Fruit fly (Drosophila melanogaster) whole organism, embryonic: ENCODE measurements around the gene Nrd1.

Source experiments
- ATbp ChIP-seq: fragments of 200-800 bp; sonication (Bioruptor generic); optimal IDR thresholded peaks from 2 replicates; lab custom pipeline; 2017; ENCODE audit warnings: missing biosample characterization, mild to moderate bottlenecking, missing genetic modification characterization, missing genetic modification reagents
- CG1024 ChIP-seq: fragments of 200-800 bp; sonication (Bioruptor generic); IDR thresholded peaks from 2 replicates; pipeline ENCODE4 v1.3.6; 2022; ENCODE audit warnings: missing biosample characterization, missing genetic modification characterization
- CG10366 ChIP-seq: fragments of 200-800 bp; sonication (Bioruptor generic); IDR thresholded peaks from 2 replicates; pipeline ENCODE4 v1.3.6; 2022; ENCODE audit warnings: missing biosample characterization, missing genetic modification characterization
- CG10959 ChIP-seq: fragments of 200-800 bp; sonication (Bioruptor generic); IDR thresholded peaks from 2 replicates; pipeline ENCODE4 v1.3.6; 2022; ENCODE audit warnings: missing biosample characterization, missing genetic modification characterization
- CG10979 ChIP-seq: fragments of 200-800 bp; sonication (Bioruptor generic); optimal IDR thresholded peaks from 2 replicates; lab custom pipeline; 2018; ENCODE audit warnings: missing biosample characterization, mild to moderate bottlenecking, missing genetic modification characterization, moderate library complexity
- CG11560 ChIP-seq: fragments of 200-800 bp; sonication (Bioruptor generic); IDR thresholded peaks from 3 replicates; pipeline ENCODE4 v1.3.6; 2022; ENCODE audit warnings: missing biosample characterization, missing genetic modification characterization
- CG12071 ChIP-seq: fragments of 200-800 bp; sonication (Bioruptor generic); optimal IDR thresholded peaks from 3 replicates; lab custom pipeline; 2018; ENCODE audit warnings: missing biosample characterization, mild to moderate bottlenecking, missing genetic modification characterization
- CG12219 ChIP-seq: fragments of 200-800 bp; sonication (Bioruptor generic); optimal IDR thresholded peaks from 3 replicates; lab custom pipeline; 2018; ENCODE audit warnings: missing biosample characterization, mild to moderate bottlenecking, missing genetic modification characterization
- CG12391 ChIP-seq: fragments of 200-800 bp; sonication (Bioruptor generic); optimal IDR thresholded peaks from 3 replicates; lab custom pipeline; 2018; ENCODE audit warnings: missing biosample characterization, mild to moderate bottlenecking, missing genetic modification characterization, moderate library complexity
- CG14050 ChIP-seq: fragments of 200-800 bp; sonication (Bioruptor generic); IDR thresholded peaks from 3 replicates; pipeline ENCODE4 v1.3.6; 2022; ENCODE audit warnings: missing biosample characterization, missing genetic modification characterization
- CG15269 ChIP-seq: fragments of 200-800 bp; sonication (Bioruptor generic); optimal IDR thresholded peaks from 2 replicates; lab custom pipeline; 2018; ENCODE audit warnings: missing biosample characterization, mild to moderate bottlenecking, missing genetic modification characterization, moderate library complexity
- CG15696 ChIP-seq: fragments of 200-800 bp; sonication (Bioruptor generic); optimal IDR thresholded peaks from 2 replicates; lab custom pipeline; 2019; ENCODE audit warnings: missing biosample characterization, mild to moderate bottlenecking, missing genetic modification characterization, moderate library complexity
- CG1832 ChIP-seq: fragments of 200-800 bp; sonication (Bioruptor generic); optimal IDR thresholded peaks from 2 replicates; lab custom pipeline; 2017; ENCODE audit warnings: missing biosample characterization, mild to moderate bottlenecking, missing genetic modification characterization, inconsistent platforms
- CG18476 ChIP-seq: fragments of 200-800 bp; sonication (Bioruptor generic); optimal IDR thresholded peaks from 2 replicates; lab custom pipeline; 2016; ENCODE audit warnings: missing biosample characterization, mild to moderate bottlenecking, missing genetic modification characterization
- CG30431 ChIP-seq: fragments of 200-800 bp; sonication (Bioruptor generic); optimal IDR thresholded peaks from 2 replicates; lab custom pipeline; 2017; ENCODE audit warnings: missing biosample characterization, missing genetic modification characterization
- CG4360 ChIP-seq: fragments of 200-800 bp; sonication (Bioruptor generic); IDR thresholded peaks from 2 replicates; pipeline ENCODE4 v1.3.6; 2022; ENCODE audit warnings: missing biosample characterization, missing genetic modification characterization
- CG4617 ChIP-seq: fragments of 200-800 bp; sonication (Bioruptor generic); optimal IDR thresholded peaks from 3 replicates; lab custom pipeline; 2016; ENCODE audit warnings: missing biosample characterization, missing genetic modification characterization, borderline replicate concordance
- CG4820 ChIP-seq: fragments of 200-800 bp; sonication (Bioruptor generic); optimal IDR thresholded peaks from 3 replicates; lab custom pipeline; 2016; ENCODE audit warnings: missing biosample characterization, missing genetic modification characterization
- CG7786 ChIP-seq: fragments of 200-800 bp; sonication (Bioruptor generic); optimal IDR thresholded peaks from 2 replicates; lab custom pipeline; 2016; ENCODE audit warnings: missing biosample characterization, missing genetic modification characterization
- CG8944 ChIP-seq: fragments of 200-800 bp; sonication (Bioruptor generic); optimal IDR thresholded peaks from 3 replicates; lab custom pipeline; 2016; ENCODE audit warnings: missing biosample characterization, missing genetic modification characterization
- D ChIP-seq, 2 experiments: fragments of 200-800 bp in 1 of 2; fragments of >200 bp in 1 of 2; sonication (Bioruptor generic) in 1 of 2; optimal IDR thresholded peaks; 2 replicates in 1 of 2; 3 replicates in 1 of 2; lab custom pipeline; 2017; ENCODE audit warnings: mild to moderate bottlenecking in 1 of 2, missing biosample characterization in 1 of 2, missing genetic modification characterization in 1 of 2, missing genetic modification reagents in 1 of 2
- D19B ChIP-seq: fragments of 200-800 bp; sonication (Bioruptor generic); optimal IDR thresholded peaks from 2 replicates; lab custom pipeline; 2017; ENCODE audit warnings: missing biosample characterization, mild to moderate bottlenecking, missing genetic modification characterization
- E2f2 ChIP-seq: fragments of 200-800 bp; sonication (Bioruptor generic); IDR thresholded peaks from 2 replicates; pipeline ENCODE4 v1.3.6; 2022; ENCODE audit warnings: missing biosample characterization, missing genetic modification characterization
- Jarid2 ChIP-seq: fragments of 200-800 bp; sonication (Bioruptor generic); optimal IDR thresholded peaks from 3 replicates; lab custom pipeline; 2017; ENCODE audit warnings: mild to moderate bottlenecking, missing biosample characterization, missing genetic modification reagents, missing genetic modification characterization
- NC2α ChIP-seq: fragments of 200-800 bp; sonication (Bioruptor generic); optimal IDR thresholded peaks from 2 replicates; lab custom pipeline; 2016; ENCODE audit warnings: missing biosample characterization, missing genetic modification characterization
- Neu2 ChIP-seq: fragments of 200-800 bp; sonication (Bioruptor generic); optimal IDR thresholded peaks from 3 replicates; lab custom pipeline; 2016; ENCODE audit warnings: missing biosample characterization, missing genetic modification characterization, borderline replicate concordance
- Nf-YC ChIP-seq: fragments of 200-800 bp; optimal IDR thresholded peaks from 3 replicates; lab custom pipeline; 2019; ENCODE audit warnings: missing biosample characterization, mild to moderate bottlenecking, missing genetic modification characterization, moderate library complexity
- Pdp1 ChIP-seq, 2 experiments: fragments of 200-800 bp; sonication (Bioruptor generic); optimal IDR thresholded peaks; 3 replicates each; lab custom pipeline; 2016; ENCODE audit warnings: missing biosample characterization in 2 of 2, missing genetic modification characterization in 2 of 2, mild to moderate bottlenecking in 1 of 2, moderate library complexity in 1 of 2
- Poxn ChIP-seq: fragments of 200-800 bp; sonication (Bioruptor generic); IDR thresholded peaks from 2 replicates; pipeline ENCODE4 v1.3.6; 2022; ENCODE audit warnings: missing biosample characterization, missing genetic modification characterization
- Xbp1 ChIP-seq: fragments of 200-800 bp; sonication (Bioruptor generic); optimal IDR thresholded peaks from 3 replicates; lab custom pipeline; 2016; ENCODE audit warnings: missing biosample characterization, mild to moderate bottlenecking, missing genetic modification characterization
- ap ChIP-seq: fragments of 200-800 bp; sonication (Bioruptor generic); IDR thresholded peaks from 2 replicates; pipeline ENCODE4 v1.3.6; 2022; ENCODE audit warnings: missing biosample characterization, missing genetic modification characterization
- bigmax ChIP-seq: fragments of 200-800 bp; sonication (Bioruptor generic); optimal IDR thresholded peaks from 2 replicates; lab custom pipeline; 2018; ENCODE audit warnings: missing biosample characterization, mild to moderate bottlenecking, missing genetic modification characterization
- bowl ChIP-seq: fragments of 200-800 bp; sonication (Bioruptor generic); IDR thresholded peaks from 2 replicates; pipeline ENCODE4 v1.3.6; 2022; ENCODE audit warnings: missing biosample characterization, missing genetic modification characterization
- bsh ChIP-seq, 2 experiments: fragments of 200-800 bp; sonication (Bioruptor generic); optimal IDR thresholded peaks; 2 replicates each; lab custom pipeline; 2017 to 2018; ENCODE audit warnings: mild to moderate bottlenecking in 2 of 2, missing biosample characterization in 2 of 2, missing genetic modification characterization in 2 of 2, moderate library complexity in 1 of 2
- cato ChIP-seq: fragments of 200-800 bp; sonication (Bioruptor generic); optimal IDR thresholded peaks from 2 replicates; lab custom pipeline; 2016; ENCODE audit warnings: missing biosample characterization, missing genetic modification characterization, borderline replicate concordance
- fd64A ChIP-seq: fragments of 200-800 bp; sonication (Bioruptor generic); optimal IDR thresholded peaks from 3 replicates; lab custom pipeline; 2018; ENCODE audit warnings: missing biosample characterization, mild to moderate bottlenecking, missing genetic modification characterization
- fd96Cb ChIP-seq: fragments of 200-800 bp; sonication (Bioruptor generic); optimal IDR thresholded peaks from 2 replicates; lab custom pipeline; 2018; ENCODE audit warnings: missing biosample characterization, mild to moderate bottlenecking, missing genetic modification characterization, moderate library complexity
- gsb-n ChIP-seq: fragments of 200-800 bp; sonication (Bioruptor generic); optimal IDR thresholded peaks from 3 replicates; lab custom pipeline; 2018; ENCODE audit warnings: missing biosample characterization, mild to moderate bottlenecking, missing genetic modification characterization
- hbn ChIP-seq: fragments of 200-800 bp; sonication (Bioruptor generic); IDR thresholded peaks from 2 replicates; pipeline ENCODE4 v1.3.6; 2022; ENCODE audit warnings: missing biosample characterization, missing genetic modification characterization; ENCODE audit not compliant: partially characterized antibody
- inv ChIP-seq: fragments of 200-800 bp; sonication (Bioruptor generic); IDR thresholded peaks from 2 replicates; pipeline ENCODE4 v1.3.6; 2022; ENCODE audit warnings: missing biosample characterization, missing genetic modification characterization; ENCODE audit not compliant: partially characterized antibody
- nom ChIP-seq: fragments of 200-800 bp; sonication (Bioruptor generic); optimal IDR thresholded peaks from 2 replicates; lab custom pipeline; 2017; ENCODE audit warnings: missing biosample characterization, missing genetic modification characterization, mild to moderate bottlenecking, moderate library complexity, missing genetic modification reagents
- ro ChIP-seq: fragments of 200-800 bp; sonication (Bioruptor generic); IDR thresholded peaks from 2 replicates; pipeline ENCODE4 v1.3.6; 2022; ENCODE audit warnings: missing biosample characterization, missing genetic modification characterization
- sim ChIP-seq: fragments of 200-800 bp; sonication (Bioruptor generic); IDR thresholded peaks from 2 replicates; pipeline ENCODE4 v1.3.6; 2022; ENCODE audit warnings: missing biosample characterization, missing genetic modification characterization
- tll ChIP-seq, 2 experiments: fragments of 200-800 bp in 1 of 2; fragments of >200 bp in 1 of 2; sonication (Bioruptor generic) in 1 of 2; optimal IDR thresholded peaks; 2 replicates each; lab custom pipeline; 2017 to 2019; ENCODE audit warnings: missing biosample characterization in 2 of 2, missing genetic modification characterization in 2 of 2, mild to moderate bottlenecking in 1 of 2, moderate library complexity in 1 of 2
- ttk ChIP-seq: fragments of 200-800 bp; sonication (Bioruptor generic); IDR thresholded peaks from 2 replicates; pipeline ENCODE4 v2.1.2; 2022; ENCODE audit warnings: missing biosample characterization, missing genetic modification characterization
- twi ChIP-seq: fragments of 200-800 bp; optimal IDR thresholded peaks from 2 replicates; lab custom pipeline; 2019; ENCODE audit warnings: missing biosample characterization, mild to moderate bottlenecking, missing genetic modification characterization, moderate library complexity
- zfh1 ChIP-seq: fragments of 200-800 bp; sonication (Bioruptor generic); IDR thresholded peaks from 3 replicates; pipeline ENCODE4 v1.3.6; 2022; ENCODE audit warnings: missing biosample characterization, missing genetic modification characterization
- zfh2 ChIP-seq: fragments of 200-800 bp; sonication (Bioruptor generic); optimal IDR thresholded peaks from 2 replicates; lab custom pipeline; 2016; ENCODE audit warnings: missing biosample characterization, missing genetic modification characterization

The Nrd1 gene

DNA sequence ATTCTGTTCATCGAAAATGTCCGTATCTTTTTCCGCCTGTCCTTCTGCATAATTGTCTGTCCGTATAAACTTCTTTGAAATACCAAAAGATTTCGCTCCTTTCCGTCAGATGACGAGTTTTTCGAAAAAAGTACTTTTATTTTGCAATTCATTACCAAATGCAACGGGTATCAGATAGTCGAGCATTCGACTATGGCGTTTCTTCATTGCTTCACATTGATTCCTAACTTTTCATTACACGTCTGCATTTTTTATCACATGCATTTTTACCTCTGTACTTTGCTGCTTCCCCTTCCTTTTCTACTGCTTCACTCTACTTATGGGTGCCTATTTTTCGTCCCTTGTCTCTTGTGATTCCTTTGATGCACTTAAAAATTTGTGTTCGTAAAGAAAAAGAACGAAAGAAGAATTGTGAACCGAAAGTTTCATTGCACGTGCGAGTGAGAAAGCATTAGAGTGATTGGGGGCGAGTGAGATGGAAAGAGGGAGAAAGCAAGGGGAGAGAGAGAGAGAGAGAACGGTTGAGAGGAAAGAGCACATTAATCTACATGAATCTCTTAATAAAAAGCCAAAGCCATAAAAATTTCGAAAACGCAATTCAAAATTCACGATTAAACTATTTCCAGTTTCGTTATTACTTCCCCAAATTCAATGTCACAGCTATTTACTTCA is 40.2 kb downstream of the Nrd1 start (continued):
- TF ChIP-seq Nf-YC (no peak), CG15696 (tag; lab: Kevin White, UChicago) (no peak), hbn (GFP tag; lab: Robert Waterston, UW) (no peak), D19B (GFP tag; lab: Kevin White, UChicago) (peak; percentile 30), ttk (GFP tag; lab: Robert Waterston, UW) (no peak), nom (GFP tag; lab: Kevin White, UChicago) (no peak), CG10366 (GFP tag; lab: Robert Waterston, UW) (no peak), CG14050 (GFP tag; lab: Robert Waterston, UW) (no peak), CG12071 (no peak), CG1832 (GFP tag; lab: Kevin White, UChicago) (peak; percentile 81), CG4360 (GFP tag; lab: Robert Waterston, UW) (no peak), CG18476 (GFP tag; lab: Kevin White, UChicago) (no peak), bsh (GFP tag; optimal IDR thresholded peaks at IDR 0.05; lab: Kevin White, UChicago) (no peak), ap (GFP tag; lab: Robert Waterston, UW) (no peak), zfh1 (GFP tag; lab: Robert Waterston, UW) (no peak)

- TF ChIP-seq Jarid2 (GFP tag; lab: Kevin White, UChicago) (no peak), CG30431 (no peak), nom (GFP tag; lab: Kevin White, UChicago) (peak; percentile 70), zfh2 (GFP tag; lab: Kevin White, UChicago) (no peak), bowl (GFP tag; lab: Robert Waterston, UW) (no peak), Xbp1 (GFP tag; lab: Kevin White, UChicago) (no peak), CG12219 (GFP tag; lab: Kevin White, UChicago) (no peak), fd64A (GFP tag; lab: Kevin White, UChicago) (peak; percentile 77), ro (GFP tag; lab: Robert Waterston, UW) (no peak), Neu2 (GFP tag; lab: Kevin White, UChicago) (no peak), CG15269 (tag; lab: Kevin White, UChicago) (no peak), inv (no peak), Poxn (no peak), Pdp1 (GFP tag; optimal IDR thresholded peaks at IDR 0.05; lab: Kevin White, UChicago) (no peak), CG4617 (no peak), CG1024 (GFP tag; lab: Robert Waterston, UW) (no peak), CG7786 (GFP tag; lab: Kevin White, UChicago) (no peak), bigmax (GFP tag; lab: Kevin White, UChicago) (no peak), CG10979 (tag; lab: Kevin White, UChicago) (no peak), CG11560 (tag; lab: Robert Waterston, UW) (no peak), CG8944 (GFP tag; lab: Kevin White, UChicago) (no peak), ATbp (peak; percentile 77), E2f2 (GFP tag; lab: Robert Waterston, UW) (no peak), CG10959 (GFP tag; lab: Robert Waterston, UW) (no peak), fd96Cb (tag; lab: Kevin White, UChicago) (no peak), NC2α (no peak), cato (GFP tag; lab: Kevin White, UChicago) (no peak), gsb-n (tag; lab: Kevin White, UChicago) (no peak), sim (no peak), D (optimal IDR thresholded peaks at IDR 0.05; lab: Kevin White, UChicago) (no peak), D (GFP tag; optimal IDR thresholded peaks at IDR 0.05; lab: Kevin White, UChicago) (peak; percentile 43), CG4820 (GFP tag; lab: Kevin White, UChicago) (no peak), twi (tag; lab: Kevin White, UChicago) (no peak), CG12391 (tag; lab: Kevin White, UChicago) (no peak), tll (GFP tag; optimal IDR thresholded peaks at IDR 0.05; lab: Kevin White, UChicago) (no peak)
Observed at dm6 chrX:11823003-11823402, 45.7 kb downstream of the Nrd1 start.
